Worm (Caenorhabditis elegans) whole organism, young adult: ENCODE results near the gene F45E1.4.
A peak's percentile ranks its signal among the peaks of the same experiment; 100 is the strongest.

Source experiments
- B0261.1 ChIP-seq: sonication (generic microtip); optimal IDR thresholded peaks from 2 replicates; lab custom pipeline; 2016; ENCODE audit warnings: mild to moderate bottlenecking, missing genetic modification characterization, moderate library complexity, missing compliant biosample characterization
- C06A6.2 ChIP-seq: fragments of 200-800 bp; sonication (Bioruptor generic); conservative IDR thresholded peaks from 2 replicates; pipeline ENCODE4 v1.3.6; 2022; ENCODE audit warnings: missing genetic modification characterization, missing compliant biosample characterization
- F23B12.7 ChIP-seq: sonication (generic microtip); optimal IDR thresholded peaks from 2 replicates; lab custom pipeline; 2017; ENCODE audit warnings: missing genetic modification characterization, mild to moderate bottlenecking, missing compliant biosample characterization, antibody characterized with exemption, moderate library complexity; ENCODE audit not compliant: insufficient read depth
- F52B5.7 ChIP-seq: sonication (generic microtip); optimal IDR thresholded peaks from 2 replicates; lab custom pipeline; 2016; ENCODE audit warnings: mild to moderate bottlenecking, missing genetic modification characterization, missing compliant biosample characterization
- F57C9.4 ChIP-seq: sonication (generic microtip); optimal IDR thresholded peaks from 2 replicates; lab custom pipeline; 2017; ENCODE audit warnings: mild to moderate bottlenecking, missing genetic modification characterization, missing compliant biosample characterization
- K11D2.4 ChIP-seq: fragments of 200-800 bp; sonication (Bioruptor generic); IDR thresholded peaks from 2 replicates; pipeline ENCODE4 v1.3.6; 2022; ENCODE audit warnings: missing genetic modification reagents, missing genetic modification characterization, missing compliant biosample characterization
- K12H6.12 ChIP-seq: fragments of 200-800 bp; sonication (Bioruptor generic); optimal IDR thresholded peaks from 2 replicates; lab custom pipeline; 2018; ENCODE audit warnings: mild to moderate bottlenecking, missing genetic modification characterization, missing compliant biosample characterization
- T07F8.4 ChIP-seq: sonication (generic microtip); optimal IDR thresholded peaks from 2 replicates; lab custom pipeline; 2016; ENCODE audit warnings: mild to moderate bottlenecking, missing genetic modification characterization, moderate library complexity, missing compliant biosample characterization
- Y53F4B.3 ChIP-seq: fragments of 200-800 bp; sonication (Bioruptor generic); IDR thresholded peaks from 2 replicates; pipeline ENCODE4 v1.3.6; 2022; ENCODE audit warnings: missing genetic modification reagents, missing genetic modification characterization, missing compliant biosample characterization
- Y56A3A.18 ChIP-seq: fragments of 200-800 bp; sonication (Bioruptor generic); IDR thresholded peaks from 2 replicates; pipeline ENCODE4 v1.3.6; 2022; ENCODE audit warnings: missing genetic modification reagents, missing genetic modification characterization, missing compliant biosample characterization
- ama-1 ChIP-seq, 3 experiments: fragments of 150-350 bp in 1 of 3; sonication (generic microtip) in 2 of 3; optimal IDR thresholded peaks; 2 replicates each; lab custom pipeline; 2014 to 2018; ENCODE audit warnings: missing biosample characterization in 2 of 3, missing genetic modification characterization in 2 of 3, missing genetic modification reagents in 2 of 3
- aptf-2 ChIP-seq: fragments of 200-800 bp; sonication (Bioruptor generic); conservative IDR thresholded peaks from 2 replicates; pipeline ENCODE4 v1.3.6; 2022; ENCODE audit warnings: missing genetic modification reagents, missing genetic modification characterization, missing compliant biosample characterization
- aptf-3 ChIP-seq: fragments of 200-800 bp; sonication (Bioruptor generic); IDR thresholded peaks from 2 replicates; pipeline ENCODE4 v1.3.6; 2022; ENCODE audit warnings: missing genetic modification characterization, missing compliant biosample characterization
- athp-1 ChIP-seq: sonication (generic microtip); optimal IDR thresholded peaks from 2 replicates; lab custom pipeline; 2017; ENCODE audit warnings: mild to moderate bottlenecking, missing genetic modification characterization, missing compliant biosample characterization
- attf-5 ChIP-seq: fragments of 200-800 bp; sonication (Bioruptor generic); optimal IDR thresholded peaks from 2 replicates; lab custom pipeline; 2018; ENCODE audit warnings: mild to moderate bottlenecking, missing genetic modification characterization, missing compliant biosample characterization
- cebp-1 ChIP-seq, 2 experiments: fragments of 200-800 bp in 1 of 2; sonication (Bioruptor generic) in 1 of 2; sonication (generic microtip) in 1 of 2; IDR thresholded peaks in 1 of 2; optimal IDR thresholded peaks in 1 of 2; 2 replicates each; pipeline versions ENCODE4 v1.3.6 to Lab custom; 2017 to 2022; ENCODE audit warnings: missing compliant biosample characterization in 2 of 2, missing genetic modification characterization in 2 of 2, mild to moderate bottlenecking in 1 of 2, missing genetic modification reagents in 1 of 2, moderate library complexity in 1 of 2
- ceh-27 ChIP-seq: fragments of 200-800 bp; sonication (Bioruptor generic); optimal IDR thresholded peaks from 2 replicates; lab custom pipeline; 2018; ENCODE audit warnings: mild to moderate bottlenecking, missing genetic modification characterization, moderate library complexity, missing compliant biosample characterization
- ceh-40 ChIP-seq: fragments of 200-800 bp; sonication (Bioruptor generic); IDR thresholded peaks from 2 replicates; pipeline ENCODE4 v1.3.6; 2022; ENCODE audit warnings: missing genetic modification characterization, missing compliant biosample characterization
- ceh-58 ChIP-seq: fragments of 200-800 bp; sonication (Bioruptor generic); IDR thresholded peaks from 2 replicates; pipeline ENCODE4 v1.3.6; 2022; ENCODE audit warnings: missing genetic modification characterization, missing compliant biosample characterization
- ceh-79 ChIP-seq: sonication (generic microtip); optimal IDR thresholded peaks from 2 replicates; lab custom pipeline; 2017; ENCODE audit warnings: mild to moderate bottlenecking, missing genetic modification characterization, missing compliant biosample characterization
- dpl-1 ChIP-seq: fragments of 150-350 bp; optimal IDR thresholded peaks from 2 replicates; lab custom pipeline; 2014; ENCODE audit warnings: missing biosample characterization, missing genetic modification reagents, missing genetic modification characterization
- efl-1 ChIP-seq: fragments of 150-350 bp; optimal IDR thresholded peaks from 2 replicates; lab custom pipeline; 2014; ENCODE audit warnings: missing biosample characterization, missing genetic modification reagents, missing genetic modification characterization
- egrh-3 ChIP-seq: fragments of 200-800 bp; sonication (Bioruptor generic); IDR thresholded peaks from 2 replicates; pipeline ENCODE4 v1.3.6; 2022; ENCODE audit warnings: missing genetic modification reagents, missing genetic modification characterization, missing compliant biosample characterization
- ekl-4 ChIP-seq: fragments of 200-800 bp; sonication (Bioruptor generic); IDR thresholded peaks from 2 replicates; pipeline ENCODE4 v1.3.6; 2022; ENCODE audit warnings: missing genetic modification reagents, missing genetic modification characterization, missing compliant biosample characterization
- hlh-26 ChIP-seq: fragments of 200-800 bp; sonication (Bioruptor generic); conservative IDR thresholded peaks from 2 replicates; pipeline ENCODE4 v1.3.6; 2022; ENCODE audit warnings: missing genetic modification reagents, missing genetic modification characterization, missing compliant biosample characterization
- hrde-1 ChIP-seq: sonication (generic microtip); optimal IDR thresholded peaks from 2 replicates; lab custom pipeline; 2016; ENCODE audit warnings: missing genetic modification characterization, mild to moderate bottlenecking, missing compliant biosample characterization, moderate library complexity, missing genotype, missing genetic modification reagents, borderline replicate concordance
- lag-1 ChIP-seq: fragments of 200-800 bp; sonication (Bioruptor generic); IDR thresholded peaks from 2 replicates; pipeline ENCODE4 v1.3.6; 2022; ENCODE audit warnings: missing genetic modification reagents, missing genetic modification characterization, missing compliant biosample characterization
- let-607 ChIP-seq, 2 experiments: fragments of 200-800 bp in 1 of 2; sonication (Bioruptor generic) in 1 of 2; sonication (generic microtip) in 1 of 2; optimal IDR thresholded peaks; 2 replicates each; lab custom pipeline; 2016 to 2018; ENCODE audit warnings: mild to moderate bottlenecking in 2 of 2, missing compliant biosample characterization in 2 of 2, missing genetic modification characterization in 2 of 2, moderate library complexity in 2 of 2, missing genotype in 1 of 2
- lin-26 ChIP-seq: fragments of 200-800 bp; sonication (Bioruptor generic); IDR thresholded peaks from 2 replicates; pipeline ENCODE4 v1.3.6; 2022; ENCODE audit warnings: missing genetic modification reagents, missing genetic modification characterization, missing compliant biosample characterization
- lin-54 ChIP-seq: fragments of 200-800 bp; sonication (Bioruptor generic); optimal IDR thresholded peaks from 2 replicates; lab custom pipeline; 2018; ENCODE audit warnings: mild to moderate bottlenecking, missing genetic modification characterization, missing compliant biosample characterization
- nfya-1 ChIP-seq: sonication (generic microtip); optimal IDR thresholded peaks from 2 replicates; lab custom pipeline; 2017; ENCODE audit warnings: antibody characterized with exemption, missing compliant biosample characterization, missing genetic modification characterization, borderline replicate concordance; ENCODE audit not compliant: insufficient read depth
- nhr-120 ChIP-seq: fragments of 200-800 bp; sonication (Bioruptor generic); IDR thresholded peaks from 2 replicates; pipeline ENCODE4 v1.3.6; 2022; ENCODE audit warnings: missing genetic modification characterization, missing compliant biosample characterization
- nhr-27 ChIP-seq: fragments of 200-800 bp; sonication (Bioruptor generic); optimal IDR thresholded peaks from 2 replicates; lab custom pipeline; 2018; ENCODE audit warnings: mild to moderate bottlenecking, missing genetic modification characterization, moderate library complexity, missing compliant biosample characterization
- nhr-90 ChIP-seq: sonication (generic microtip); optimal IDR thresholded peaks from 2 replicates; lab custom pipeline; 2016; ENCODE audit warnings: missing genotype, mild to moderate bottlenecking, missing genetic modification characterization, missing compliant biosample characterization
- pbrm-1 ChIP-seq: fragments of 200-800 bp; sonication (Bioruptor generic); IDR thresholded peaks from 2 replicates; pipeline ENCODE4 v1.3.6; 2022; ENCODE audit warnings: missing genetic modification reagents, missing genetic modification characterization, missing compliant biosample characterization
- rpc-1 ChIP-seq, 2 experiments: fragments of 150-350 bp in 1 of 2; sonication (generic microtip) in 1 of 2; optimal IDR thresholded peaks; 2 replicates each; lab custom pipeline; 2014 to 2018; ENCODE audit warnings: missing biosample characterization in 1 of 2, missing genetic modification characterization in 1 of 2, missing genetic modification reagents in 1 of 2, missing genotype in 1 of 2
- snpc-1.1 ChIP-seq: sonication (generic microtip); optimal IDR thresholded peaks from 2 replicates; lab custom pipeline; 2017; ENCODE audit warnings: missing genetic modification characterization, mild to moderate bottlenecking, missing compliant biosample characterization, antibody characterized with exemption, moderate library complexity, missing genotype, missing genetic modification reagents; ENCODE audit not compliant: insufficient read depth
- snpc-4 ChIP-seq, 5 experiments: fragments of 150-350 bp in 1 of 5; sonication (generic microtip) in 4 of 5; optimal IDR thresholded peaks; 2 replicates each; lab custom pipeline; 2014 to 2018; ENCODE audit warnings: missing genetic modification characterization in 5 of 5, missing biosample characterization in 3 of 5, antibody characterized with exemption in 2 of 5, mild to moderate bottlenecking in 2 of 5, missing compliant biosample characterization in 2 of 5, missing genotype in 2 of 5, moderate library complexity in 2 of 5, missing genetic modification reagents in 1 of 5
- sptf-2 ChIP-seq: fragments of 200-800 bp; sonication (Bioruptor generic); optimal IDR thresholded peaks from 2 replicates; lab custom pipeline; 2018; ENCODE audit warnings: mild to moderate bottlenecking, missing genetic modification characterization, missing compliant biosample characterization
- tbp1 ChIP-seq: fragments of 200-800 bp; sonication (Bioruptor generic); optimal IDR thresholded peaks from 2 replicates; lab custom pipeline; 2018; ENCODE audit warnings: mild to moderate bottlenecking, missing genetic modification characterization, missing compliant biosample characterization
- tbx-9 ChIP-seq: sonication (generic microtip); optimal IDR thresholded peaks from 2 replicates; lab custom pipeline; 2016; ENCODE audit warnings: borderline replicate concordance, missing genetic modification characterization, inconsistent platforms, missing compliant biosample characterization
- unc-62 ChIP-seq: fragments of 150-350 bp; optimal IDR thresholded peaks from 2 replicates; lab custom pipeline; 2014; ENCODE audit warnings: missing biosample characterization, missing genetic modification reagents, missing genetic modification characterization
- ztf-18 ChIP-seq: sonication (generic microtip); optimal IDR thresholded peaks from 2 replicates; lab custom pipeline; 2016; ENCODE audit warnings: missing genotype, mild to moderate bottlenecking, missing genetic modification characterization, missing compliant biosample characterization
- ztf-25 ChIP-seq: fragments of 200-800 bp; sonication (Bioruptor generic); IDR thresholded peaks from 2 replicates; pipeline ENCODE4 v1.3.6; 2022; ENCODE audit warnings: missing genetic modification reagents, missing genetic modification characterization, missing compliant biosample characterization
- ztf-28 ChIP-seq: fragments of 200-800 bp; sonication (Bioruptor generic); IDR thresholded peaks from 2 replicates; pipeline ENCODE4 v1.3.6; 2022; ENCODE audit warnings: missing genetic modification reagents, missing genetic modification characterization, missing compliant biosample characterization
- ztf-6 ChIP-seq: fragments of 200-800 bp; sonication (Bioruptor generic); IDR thresholded peaks from 2 replicates; pipeline ENCODE4 v1.3.6; 2022; ENCODE audit warnings: missing genetic modification reagents, missing genetic modification characterization, missing compliant biosample characterization

F45E1.4 gene

ce11 chrX:7951578-7951977 lies 34.2 kb upstream of the F45E1.4 start (continued):
- no peak for TF ChIP-seq cebp-1 (GFP tag; IDR thresholded peaks at IDR 0.05; lab: Robert Waterston, UW)
- peak; percentile 89 for TF ChIP-seq cebp-1 (tag; optimal IDR thresholded peaks at IDR 0.05; lab: Kevin White, UChicago)
- no peak for TF ChIP-seq snpc-1.1
- peak; percentile 74 for TF ChIP-seq pbrm-1 (GFP tag; lab: Robert Waterston, UW)
- 0 out of 2 replicates have a peak, but pooled peaks have one; percentile 48 for TF ChIP-seq Y56A3A.18 (GFP tag; lab: Robert Waterston, UW)
- peak; percentile 72; the same call in 1 of the 2 replicates for TF ChIP-seq lin-26
- no peak for TF ChIP-seq B0261.1 (tag; lab: Kevin White, UChicago)
- TF ChIP-seq aptf-3: no peak
- no peak for TF ChIP-seq nfya-1 (tag; lab: Kevin White, UChicago)
- no peak for TF ChIP-seq dpl-1 (GFP tag; lab: Kevin White, UChicago)
- TF ChIP-seq let-607 (tag; optimal IDR thresholded peaks at IDR 0.05; lab: Kevin White, UChicago): peak; percentile 71 to 73
- peak; percentile 48 for TF ChIP-seq lin-54 (GFP tag; lab: Kevin White, UChicago)
- TF ChIP-seq tbx-9: no peak
- peak; percentile 80 for TF ChIP-seq ceh-27 (GFP tag; lab: Kevin White, UChicago)
- TF ChIP-seq tbp1 (GFP tag; lab: Kevin White, UChicago): peak; percentile 53
- TF ChIP-seq ztf-28 (GFP tag; lab: Robert Waterston, UW): no peak
- TF ChIP-seq C06A6.2 (GFP tag; lab: Robert Waterston, UW): peak; percentile 71; the same call in 1 of the 2 replicates
- TF ChIP-seq efl-1 (GFP tag; lab: Kevin White, UChicago): no peak
- no peak for TF ChIP-seq ztf-25 (GFP tag; lab: Robert Waterston, UW)
- peak; percentile 88 for TF ChIP-seq ekl-4 (GFP tag; lab: Robert Waterston, UW)
- peak; percentile 83 for TF ChIP-seq K12H6.12 (tag; lab: Kevin White, UChicago)
- TF ChIP-seq K11D2.4 (GFP tag; lab: Robert Waterston, UW): peak; percentile 92
- no peak for TF ChIP-seq nhr-27 (tag; lab: Kevin White, UChicago)
- TF ChIP-seq rpc-1 (optimal IDR thresholded peaks at IDR 0.05; lab: Kevin White, UChicago): no peak
- TF ChIP-seq rpc-1 (tag; optimal IDR thresholded peaks at IDR 0.05; lab: Kevin White, UChicago): no peak
- TF ChIP-seq attf-5 (GFP tag; lab: Kevin White, UChicago): peak; percentile 83
- TF ChIP-seq ama-1 (optimal IDR thresholded peaks at IDR 0.05; lab: Kevin White, UChicago): no peak
- TF ChIP-seq ama-1 (GFP tag; optimal IDR thresholded peaks at IDR 0.05; lab: Kevin White, UChicago): no peak
- no peak for TF ChIP-seq hlh-26 (GFP tag; lab: Robert Waterston, UW)
- TF ChIP-seq nhr-90: peak; percentile 48
- no peak for TF ChIP-seq unc-62 (GFP tag; lab: Kevin White, UChicago)
- no peak for TF ChIP-seq lag-1 (GFP tag; lab: Robert Waterston, UW)
- no peak for TF ChIP-seq ceh-79
- TF ChIP-seq aptf-2: no peak
- peak; percentile 51; the same call in 1 of the 2 replicates for TF ChIP-seq ztf-6 (GFP tag; lab: Robert Waterston, UW)
- TF ChIP-seq nhr-120 (GFP tag; lab: Robert Waterston, UW): no peak
- no peak for TF ChIP-seq ceh-40
- TF ChIP-seq F57C9.4 (tag; lab: Kevin White, UChicago): no peak
- 0 out of 2 replicates have a peak, but pooled peaks have one; percentile 37 for TF ChIP-seq egrh-3
- no peak for TF ChIP-seq hrde-1 (tag; lab: Kevin White, UChicago)
- TF ChIP-seq F52B5.7: peak; percentile 51
- TF ChIP-seq sptf-2 (GFP tag; lab: Kevin White, UChicago): no peak
- TF ChIP-seq F23B12.7 (tag; lab: Kevin White, UChicago): no peak
- TF ChIP-seq T07F8.4 (tag; lab: Kevin White, UChicago): no peak
- TF ChIP-seq athp-1 (tag; lab: Kevin White, UChicago): no peak
- no peak for TF ChIP-seq Y53F4B.3 (GFP tag; lab: Robert Waterston, UW)
- peak; percentile 42 for TF ChIP-seq ztf-18 (tag; lab: Kevin White, UChicago)
- no peak for TF ChIP-seq snpc-4 (GFP tag; optimal IDR thresholded peaks at IDR 0.05; lab: Kevin White, UChicago)
- peak in 1 of 4 experiments; percentile 61 for TF ChIP-seq snpc-4 (tag; optimal IDR thresholded peaks at IDR 0.05; lab: Kevin White, UChicago)
- TF ChIP-seq ceh-58 (GFP tag; lab: Robert Waterston, UW): no peak
